Fruit fly (Drosophila melanogaster): ENCODE results near the gene CG5026.
A peak's percentile ranks its signal among the peaks of the same experiment; 100 is the strongest.

The CG5026 gene

dm6 chr3L:8996173-8996767 is 27.9 kb downstream of the CG5026 start (continued):
- TF ChIP-seq CG3726 (GFP tag; IDR thresholded peaks at IDR 0.05): 0 out of 3 replicates have a peak, but pooled peaks have one; percentile 43
- peak; percentile 77 for TF ChIP-seq CG32772 (GFP tag; IDR thresholded peaks at IDR 0.05)
- peak; percentile 57; the same call in 2 of the 3 replicates for TF ChIP-seq ase (GFP tag; IDR thresholded peaks at IDR 0.05)
- TF ChIP-seq Sox102F (GFP tag; optimal IDR thresholded peaks at IDR 0.05): peak; percentile 84
- no peak for TF ChIP-seq stwl (tag; optimal IDR thresholded peaks at IDR 0.05)
- TF ChIP-seq wor (GFP tag; IDR thresholded peaks at IDR 0.05): peak; percentile 60
- no peak for TF ChIP-seq grn (GFP tag; optimal IDR thresholded peaks at IDR 0.05)
- no peak for TF ChIP-seq ERR (GFP tag; optimal IDR thresholded peaks at IDR 0.05)
- TF ChIP-seq pan (optimal IDR thresholded peaks at IDR 0.05): no peak
- peak in 1 of 2 experiments; percentile 78 for TF ChIP-seq pan (GFP tag; optimal IDR thresholded peaks at IDR 0.05 in 1 of 2, IDR thresholded peaks at IDR 0.05 in 1 of 2)
- no peak for TF ChIP-seq C15 (GFP tag; IDR thresholded peaks at IDR 0.05)
- no peak for TF ChIP-seq CG6175 (GFP tag; IDR thresholded peaks at IDR 0.05)
- TF ChIP-seq mld (GFP tag; IDR thresholded peaks at IDR 0.05; ENCODE audit: partially characterized antibody): no peak
- TF ChIP-seq ranshi (GFP tag; IDR thresholded peaks at IDR 0.05): peak; percentile 62; the same call in 1 of the 2 replicates
- no peak for TF ChIP-seq CG7987 (GFP tag; optimal IDR thresholded peaks at IDR 0.05)
- no peak for TF ChIP-seq CG4282 (GFP tag; optimal IDR thresholded peaks at IDR 0.05)
- peak in 1 of 3 experiments; percentile 37 for TF ChIP-seq lola (GFP tag; optimal IDR thresholded peaks at IDR 0.05)
- 0 out of 2 replicates have a peak, but pooled peaks have one; percentile 39 for TF ChIP-seq CG10959 (GFP tag; IDR thresholded peaks at IDR 0.05)
- no peak for TF ChIP-seq CG3281 (GFP tag; optimal IDR thresholded peaks at IDR 0.05)
- no peak for TF ChIP-seq crol (GFP tag; IDR thresholded peaks at IDR 0.05)
- TF ChIP-seq MBD-R2 (GFP tag; IDR thresholded peaks at IDR 0.05): peak; percentile 51; the same call in 1 of the 2 replicates
- TF ChIP-seq nom (GFP tag; optimal IDR thresholded peaks at IDR 0.05): no peak
- TF ChIP-seq fd64A (GFP tag; optimal IDR thresholded peaks at IDR 0.05): no peak
- peak; percentile 24 for TF ChIP-seq CG6654 (GFP tag; optimal IDR thresholded peaks at IDR 0.05)
- TF ChIP-seq Lpt (GFP tag; optimal IDR thresholded peaks at IDR 0.05): no peak
- no peak for TF ChIP-seq ro (GFP tag; IDR thresholded peaks at IDR 0.05)
- TF ChIP-seq Rfx (GFP tag; IDR thresholded peaks at IDR 0.05): peak; percentile 58
- no peak for TF ChIP-seq odd (GFP tag; optimal IDR thresholded peaks at IDR 0.05)
- TF ChIP-seq E2f1 (GFP tag; IDR thresholded peaks at IDR 0.05): peak; percentile 66
- no peak for TF ChIP-seq dan (GFP tag; IDR thresholded peaks at IDR 0.05)
- no peak for TF ChIP-seq CG33557 (GFP tag; optimal IDR thresholded peaks at IDR 0.05)
- TF ChIP-seq CG9932 (GFP tag; IDR thresholded peaks at IDR 0.05): peak; percentile 58
- TF ChIP-seq lov (optimal IDR thresholded peaks at IDR 0.05): no peak
- peak; percentile 81 for TF ChIP-seq lov (GFP tag; IDR thresholded peaks at IDR 0.05)
- TF ChIP-seq CG12219 (GFP tag; optimal IDR thresholded peaks at IDR 0.05): peak; percentile 35
- TF ChIP-seq CG3065 (GFP tag; optimal IDR thresholded peaks at IDR 0.05): no peak
- TF ChIP-seq klu (GFP tag; IDR thresholded peaks at IDR 0.05): peak; percentile 26; the same call in 1 of the 2 replicates

- TF ChIP-seq CG43689 (GFP tag; IDR thresholded peaks at IDR 0.05) (no peak), zfh1 (GFP tag; IDR thresholded peaks at IDR 0.05) (0 out of 3 replicates have a peak, but pooled peaks have one; percentile 15), CG12942 (GFP tag; optimal IDR thresholded peaks at IDR 0.05) (no peak), nerfin-1 (tag; optimal IDR thresholded peaks at IDR 0.05) (peak; percentile 16), Adf1 (GFP tag; IDR thresholded peaks at IDR 0.05) (peak; percentile 5; the same call in 1 of the 2 replicates), hkb (optimal IDR thresholded peaks at IDR 0.05) (no peak), hkb (GFP tag; IDR thresholded peaks at IDR 0.05) (0 out of 2 replicates have a peak, but pooled peaks have one; percentile 24), Med (GFP tag) (peak; percentile 75), crol (GFP tag; IDR thresholded peaks at IDR 0.05) (peak; percentile 85), sens (GFP tag) (peak; percentile 55), D19A (tag; optimal IDR thresholded peaks at IDR 0.05) (no peak), lov (optimal IDR thresholded peaks at IDR 0.05) (no peak), lov (GFP tag; IDR thresholded peaks at IDR 0.05) (0 out of 3 replicates have a peak, but pooled peaks have one; percentile 48), CG15514 (GFP tag; optimal IDR thresholded peaks at IDR 0.05) (no peak), Opbp (GFP tag; IDR thresholded peaks at IDR 0.05; ENCODE audit: partially characterized antibody) (peak; percentile 44; the same call in 2 of the 3 replicates), CG34422 (GFP tag; IDR thresholded peaks at IDR 0.05) (no peak), Awh (GFP tag; IDR thresholded peaks at IDR 0.05) (0 out of 2 replicates have a peak, but pooled peaks have one; percentile 24)
Observed at dm6 chr3L:8996899-8997685, 28.8 kb downstream of the CG5026 start.
